Fruit fly (Drosophila melanogaster): ENCODE results near the gene bru1.

- TF ChIP-seq CG33017 (tag; optimal IDR thresholded peaks at IDR 0.05): no peak
- no peak for TF ChIP-seq CG7045 (GFP tag; optimal IDR thresholded peaks at IDR 0.05)
- no peak for TF ChIP-seq kay (GFP tag; ENCODE audit: borderline replicate concordance)
- TF ChIP-seq Clk (GFP tag; optimal IDR thresholded peaks at IDR 0.05): no peak
- no peak for TF ChIP-seq CG5204 (GFP tag; optimal IDR thresholded peaks at IDR 0.05)
- no peak for TF ChIP-seq cnc (optimal IDR thresholded peaks at IDR 0.05)
- TF ChIP-seq CG7101 (tag; optimal IDR thresholded peaks at IDR 0.05): no peak
- TF ChIP-seq CG14711 (tag; optimal IDR thresholded peaks at IDR 0.05): no peak
- no peak for TF ChIP-seq CG11617 (GFP tag; optimal IDR thresholded peaks at IDR 0.05)
- TF ChIP-seq ovo (GFP tag; optimal IDR thresholded peaks at IDR 0.05): no peak
- no peak for TF ChIP-seq cic (GFP tag; optimal IDR thresholded peaks at IDR 0.05)
- TF ChIP-seq pad (GFP tag; optimal IDR thresholded peaks at IDR 0.05): no peak
- no peak for TF ChIP-seq toe (GFP tag; optimal IDR thresholded peaks at IDR 0.05)
Measured at dm6 chr2L:12341705-12342104, 166.9 kb downstream of the bru1 start.
